Worm (Caenorhabditis elegans): ENCODE results near the gene F59A6.4.

The F59A6.4 gene

ce11 chrII:5004781-5005180, at the start of gene F59A6.4:
Gene F59A6.4, plus strand, starts transcription at chrII:5005081.
- no peak for TF ChIP-seq unc-62 (GFP tag; optimal IDR thresholded peaks at IDR 0.05)

DNA sequence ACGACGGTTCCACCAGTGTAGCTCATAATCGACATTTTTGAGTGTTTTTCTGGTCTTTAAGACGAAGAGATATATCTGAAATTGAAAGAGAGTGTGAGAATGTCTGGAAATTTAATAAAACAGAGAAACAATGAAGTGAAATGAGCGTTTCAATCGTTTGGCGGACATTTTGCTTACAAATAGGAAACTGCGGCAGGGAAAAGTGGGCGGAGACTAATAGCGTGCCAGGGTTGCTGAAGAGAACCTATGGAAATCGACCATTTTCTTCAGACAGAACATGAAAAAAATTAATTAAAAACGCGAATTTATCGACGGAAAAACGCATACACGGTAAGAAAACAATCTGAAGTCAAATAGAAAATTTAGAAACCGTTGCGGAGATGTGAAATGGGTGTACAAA, 49.5 kb upstream of the F59A6.4 start, which contains the start of gene pbs-3:
Gene pbs-3, minus strand, starts transcription at position 75 of the 400 bp plus-strand sequence.
- no peak for TF ChIP-seq unc-62 (GFP tag; optimal IDR thresholded peaks at IDR 0.05)

DNA sequence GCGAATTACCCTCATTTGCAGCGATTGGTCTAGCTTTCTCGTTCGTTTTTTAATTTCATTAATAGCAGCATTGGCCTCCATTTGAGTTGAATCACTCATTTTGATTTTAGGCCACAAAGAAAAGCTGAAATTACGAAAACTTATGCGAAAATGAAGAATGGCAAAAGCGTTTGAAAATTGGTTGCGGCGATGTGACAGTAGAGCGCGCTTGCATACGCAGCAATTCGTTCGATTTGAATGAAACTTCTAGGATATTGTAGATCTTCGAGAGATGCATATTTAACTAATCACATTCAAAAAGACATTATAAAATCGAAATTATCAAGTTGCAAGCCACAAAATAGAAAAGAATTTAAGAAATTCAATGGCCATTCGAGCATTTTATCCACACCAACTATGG, 45.2 kb upstream of the F59A6.4 start, which contains the start of gene ulp-2:
Gene ulp-2, minus strand, starts transcription at position 158 of the 400 bp plus-strand sequence.
- TF ChIP-seq unc-62 (GFP tag; optimal IDR thresholded peaks at IDR 0.05), result no peak

- no peak for TF ChIP-seq unc-62 (GFP tag; optimal IDR thresholded peaks at IDR 0.05)
Observed at ce11 chrII:4960690-4961089, 44.2 kb upstream of the F59A6.4 start.

ce11 chrII:4966576-4966975, 38.3 kb upstream of the F59A6.4 start:
- TF ChIP-seq unc-62 (GFP tag; optimal IDR thresholded peaks at IDR 0.05), result no peak

DNA sequence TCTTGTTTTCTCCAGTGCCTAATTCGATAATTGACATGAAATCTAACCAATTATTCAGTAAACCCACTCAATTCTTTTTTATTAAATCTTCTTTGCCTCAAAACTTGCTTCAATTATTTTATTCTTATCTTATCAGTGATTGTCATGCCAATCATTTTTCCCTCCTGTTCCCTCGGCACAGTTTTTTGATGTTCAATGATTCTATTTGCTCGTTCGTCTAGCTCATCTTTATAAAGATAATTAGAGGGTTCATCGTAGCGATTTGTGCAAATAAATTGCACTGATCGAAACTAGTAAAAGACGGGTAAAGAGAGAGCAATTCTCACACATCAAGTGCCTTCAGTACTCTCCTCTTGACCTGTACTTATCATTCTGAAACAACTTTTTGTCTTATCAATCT, 37.2 kb upstream of the F59A6.4 start:
- no peak for TF ChIP-seq unc-62 (GFP tag; optimal IDR thresholded peaks at IDR 0.05)

DNA sequence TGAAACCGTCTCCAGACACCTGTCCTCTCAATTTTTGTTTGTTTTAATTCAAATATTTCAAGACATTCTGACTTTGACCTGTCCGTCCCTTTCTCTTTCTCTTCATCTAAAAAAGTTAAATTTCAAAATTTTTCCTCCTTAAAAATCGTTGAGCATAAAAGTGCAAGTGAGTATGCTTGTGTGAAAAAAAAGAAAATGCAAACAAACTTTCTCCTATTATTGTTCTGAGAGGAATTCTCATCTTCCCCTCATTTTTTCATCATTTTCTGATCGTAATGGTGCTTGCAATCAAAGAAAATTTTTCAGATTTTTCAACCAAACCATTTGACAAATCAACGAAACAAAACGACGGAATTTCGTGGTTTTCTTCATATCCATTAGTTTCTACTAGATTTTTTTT, 36.0 kb upstream of the F59A6.4 start, which contains the start of gene shc-2:
Gene shc-2, plus strand, starts transcription at position 301 of the 400 bp plus-strand sequence.
- TF ChIP-seq unc-62 (GFP tag; optimal IDR thresholded peaks at IDR 0.05), result no peak

- TF ChIP-seq unc-62 (GFP tag; optimal IDR thresholded peaks at IDR 0.05), result no peak
Observed at ce11 chrII:4974448-4974951, 30.4 kb upstream of the F59A6.4 start.

DNA sequence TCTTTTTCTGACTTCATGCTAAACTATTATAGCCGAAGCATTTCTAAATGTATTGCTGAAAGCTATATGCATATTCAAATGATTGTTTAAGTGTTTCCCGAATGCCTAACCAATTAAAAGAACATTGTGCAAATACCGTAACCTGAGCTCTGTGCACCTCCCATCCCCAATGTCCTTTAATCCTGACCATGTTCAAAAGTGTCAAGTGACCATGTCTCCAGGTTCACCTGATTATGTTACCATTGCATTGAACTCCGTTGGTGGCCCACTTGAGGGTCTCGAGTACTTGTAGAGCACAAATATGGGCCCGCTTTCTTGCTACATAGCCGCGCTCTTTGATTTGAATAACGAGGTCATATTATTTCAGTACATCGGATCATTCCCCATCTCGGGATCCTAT, 29.6 kb upstream of the F59A6.4 start:
- no peak for TF ChIP-seq unc-62 (GFP tag; optimal IDR thresholded peaks at IDR 0.05)

- no peak for TF ChIP-seq unc-62 (GFP tag; optimal IDR thresholded peaks at IDR 0.05)
Observed at ce11 chrII:4981682-4982404, 23.0 kb upstream of the F59A6.4 start.

ce11 chrII:4984151-4984550, 20.7 kb upstream of the F59A6.4 start:
- TF ChIP-seq unc-62 (GFP tag; optimal IDR thresholded peaks at IDR 0.05), result no peak

- TF ChIP-seq unc-62 (GFP tag; optimal IDR thresholded peaks at IDR 0.05), result no peak
Observed at ce11 chrII:4985961-4986503, 18.8 kb upstream of the F59A6.4 start.

- no peak for TF ChIP-seq unc-62 (GFP tag; optimal IDR thresholded peaks at IDR 0.05)
Observed at ce11 chrII:4986664-4987063, 18.2 kb upstream of the F59A6.4 start.

DNA sequence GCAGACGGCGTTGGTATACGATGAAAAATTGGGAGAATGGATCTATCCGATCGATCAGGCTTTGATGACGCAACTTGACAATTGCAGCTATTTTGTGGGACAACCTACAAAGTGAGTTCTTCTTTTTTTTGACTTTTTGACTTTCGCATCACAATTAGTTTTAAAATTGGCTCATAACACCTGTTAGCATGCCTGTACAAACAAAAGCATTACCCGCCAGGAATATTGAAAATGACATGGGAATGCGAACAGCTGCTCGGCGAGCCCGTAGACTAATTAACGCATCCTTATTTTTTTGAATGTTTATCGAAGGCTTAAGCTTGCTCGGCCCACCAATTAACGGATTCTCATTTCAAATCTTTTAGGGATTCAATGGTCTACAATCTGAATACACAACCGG, 17.6 kb upstream of the F59A6.4 start:
- no peak for TF ChIP-seq unc-62 (GFP tag; optimal IDR thresholded peaks at IDR 0.05)

DNA sequence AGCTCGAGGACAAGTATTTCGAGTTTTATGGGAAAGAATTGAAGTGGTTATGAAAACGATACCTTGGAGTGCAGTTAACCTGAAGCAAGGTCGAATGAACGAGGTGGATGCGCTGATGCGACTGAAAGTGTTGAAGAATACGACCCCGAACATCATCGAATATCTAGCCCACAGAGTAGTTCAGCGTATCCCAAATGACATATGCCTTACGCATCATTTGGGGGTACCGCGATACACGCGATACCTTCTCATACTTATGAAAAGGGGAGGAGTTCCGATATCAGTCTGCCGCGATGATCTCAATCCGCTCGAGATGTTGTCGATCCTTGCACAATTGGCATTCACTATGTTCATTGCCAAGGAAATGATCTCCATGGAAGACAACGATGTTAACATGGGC, 15.1 kb upstream of the F59A6.4 start, which contains the start of gene T27F7.12:
Gene T27F7.12, plus strand, starts transcription at position 301 of the 400 bp plus-strand sequence.
- TF ChIP-seq unc-62 (GFP tag; optimal IDR thresholded peaks at IDR 0.05), result no peak

DNA sequence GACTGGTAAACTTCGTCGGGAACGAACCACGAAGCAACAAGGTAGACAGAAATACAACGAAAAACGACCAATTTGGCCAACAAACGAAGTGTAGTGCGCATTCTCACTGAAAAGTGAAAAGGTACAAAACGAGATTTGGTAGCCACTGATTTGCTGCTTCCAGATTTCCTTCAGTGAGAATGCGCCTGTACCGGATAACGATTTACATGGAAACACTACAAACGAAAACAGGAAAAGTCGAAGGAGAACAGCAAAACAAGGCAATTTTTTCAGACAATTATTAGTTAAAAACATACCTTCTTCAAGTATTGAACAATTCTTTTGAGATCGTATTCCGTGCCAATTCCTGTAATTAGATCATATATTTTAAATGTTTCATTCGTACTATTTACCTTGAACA, 11.9 kb upstream of the F59A6.4 start, which contains the start of gene pigb-1:
Gene pigb-1, minus strand, starts transcription at position 101 of the 400 bp plus-strand sequence.
- no peak for TF ChIP-seq unc-62 (GFP tag; optimal IDR thresholded peaks at IDR 0.05)

Data from whole organism, dauer.